Fruit fly (Drosophila melanogaster) whole organism, embryonic: ENCODE results near the gene CG15480.

Experiments
- Antp ChIP-seq: fragments of 200-800 bp; sonication (Bioruptor generic); optimal IDR thresholded peaks from 3 replicates; lab custom pipeline; 2016; ENCODE audit warnings: missing biosample characterization, missing genetic modification characterization
- CG13123 ChIP-seq: fragments of 200-800 bp; sonication (Bioruptor generic); optimal IDR thresholded peaks from 2 replicates; lab custom pipeline; 2016; ENCODE audit warnings: missing biosample characterization, missing genetic modification characterization
- CG7928 ChIP-seq: fragments of 200-800 bp; sonication (Bioruptor generic); optimal IDR thresholded peaks from 2 replicates; lab custom pipeline; 2017; ENCODE audit warnings: missing biosample characterization, mild to moderate bottlenecking, missing genetic modification characterization
- Pdp1 ChIP-seq, 2 experiments: fragments of 200-800 bp; sonication (Bioruptor generic); optimal IDR thresholded peaks; 3 replicates each; lab custom pipeline; 2016; ENCODE audit warnings: missing biosample characterization in 2 of 2, missing genetic modification characterization in 2 of 2, mild to moderate bottlenecking in 1 of 2, moderate library complexity in 1 of 2
- abd-A ChIP-seq: fragments of 200-800 bp; sonication (Bioruptor generic); optimal IDR thresholded peaks from 3 replicates; lab custom pipeline; 2019; ENCODE audit warnings: missing biosample characterization, mild to moderate bottlenecking, missing genetic modification characterization, moderate library complexity

dm6 chr2L:13206077-13206668, 18.9 kb downstream of the CG15480 start:
- TF ChIP-seq CG13123 (GFP tag; lab: Kevin White, UChicago), result no peak
- TF ChIP-seq abd-A, result no peak
- TF ChIP-seq Antp (GFP tag; lab: Kevin White, UChicago), result no peak
- no peak for TF ChIP-seq CG7928 (GFP tag; lab: Kevin White, UChicago)
- TF ChIP-seq Pdp1 (GFP tag; optimal IDR thresholded peaks at IDR 0.05; lab: Kevin White, UChicago), result peak in 1 of 2 experiments; percentile 78
